Fruit fly (Drosophila melanogaster): ENCODE data around the gene Wdr82.

The Wdr82 gene

DNA sequence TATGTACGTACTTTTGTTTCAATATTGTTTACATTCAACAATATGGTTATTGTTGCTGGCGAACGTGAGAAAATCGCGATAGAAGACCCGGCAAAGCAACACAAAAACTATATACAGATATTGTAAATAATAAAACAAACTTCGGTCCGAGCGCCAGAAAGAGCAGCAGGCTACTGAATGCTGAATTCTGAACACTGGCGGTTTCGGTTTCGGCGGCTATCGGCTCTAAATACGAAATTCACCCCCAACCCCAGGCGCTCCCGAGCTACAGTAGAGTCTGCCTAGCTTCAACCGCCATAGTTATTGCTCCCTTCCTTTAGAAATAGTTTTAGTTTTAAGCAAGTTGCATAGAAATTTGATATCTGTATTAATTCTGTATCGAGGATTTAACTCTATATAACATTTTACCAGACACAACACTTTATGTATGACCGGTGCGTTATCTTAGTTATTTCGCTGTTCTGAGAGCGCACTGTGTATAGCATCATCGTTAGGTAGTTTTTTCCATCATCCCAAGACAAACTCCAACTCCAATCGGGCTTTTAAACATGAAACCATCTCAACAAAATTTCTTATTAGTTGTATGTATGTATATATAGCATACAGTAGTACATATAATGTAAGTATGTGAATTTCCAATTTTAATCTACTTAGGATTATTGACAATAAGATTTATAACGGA, 11.8 kb upstream of the Wdr82 start, which contains the start of gene CG7627 (continued):
- peak; percentile 84 for TF ChIP-seq esn (GFP tag; optimal IDR thresholded peaks at IDR 0.05)
- TF ChIP-seq Sox102F (GFP tag; optimal IDR thresholded peaks at IDR 0.05), result peak; percentile 78
- TF ChIP-seq Sox15 (GFP tag; optimal IDR thresholded peaks at IDR 0.05), result peak; percentile 52
- peak; percentile 58 for TF ChIP-seq CG10669 (GFP tag; optimal IDR thresholded peaks at IDR 0.05)
- peak; percentile 66 for TF ChIP-seq CG31627 (GFP tag; optimal IDR thresholded peaks at IDR 0.05)
- TF ChIP-seq CG1621 (tag; optimal IDR thresholded peaks at IDR 0.05), result peak; percentile 8
- peak; percentile 51 for TF ChIP-seq acj6 (GFP tag; optimal IDR thresholded peaks at IDR 0.05)
- TF ChIP-seq spab (GFP tag; optimal IDR thresholded peaks at IDR 0.05), result peak; percentile 53
- peak; percentile 62 for TF ChIP-seq Ets21C (GFP tag; optimal IDR thresholded peaks at IDR 0.05)
- no peak for TF ChIP-seq Eip93F (GFP tag; optimal IDR thresholded peaks at IDR 0.05)
- peak; percentile 7 for TF ChIP-seq CG8632 (GFP tag; optimal IDR thresholded peaks at IDR 0.05)
- peak; percentile 16 to 41 for TF ChIP-seq ss (GFP tag; optimal IDR thresholded peaks at IDR 0.05)
- peak; percentile 46 for TF ChIP-seq Blimp-1 (GFP tag; optimal IDR thresholded peaks at IDR 0.05)
- no peak for TF ChIP-seq CG4318 (GFP tag; optimal IDR thresholded peaks at IDR 0.05)
- peak; percentile 77 for TF ChIP-seq vri (GFP tag; optimal IDR thresholded peaks at IDR 0.05)
- peak; percentile 74 for TF ChIP-seq pdm3 (GFP tag; optimal IDR thresholded peaks at IDR 0.05)
- peak; percentile 12 to 57 for TF ChIP-seq salr (GFP tag; optimal IDR thresholded peaks at IDR 0.05)
- peak; percentile 66 for TF ChIP-seq CG15336 (GFP tag; IDR thresholded peaks at IDR 0.05)

DNA sequence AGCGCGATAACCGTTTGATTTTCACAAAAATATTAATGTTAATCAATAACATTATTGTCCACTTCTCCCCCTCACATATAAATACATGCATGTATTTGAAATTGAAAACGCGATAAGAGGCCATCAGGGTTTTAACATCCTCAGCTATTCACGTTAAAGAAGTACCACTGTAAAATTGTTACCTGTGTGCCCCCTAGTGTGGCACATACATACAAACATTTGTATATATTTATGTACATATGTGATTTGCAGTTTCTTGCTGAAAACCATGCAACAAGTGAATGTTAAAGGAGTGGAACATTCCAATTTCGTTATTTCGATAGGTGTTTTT, 11.3 kb upstream of the Wdr82 start:
- peak; percentile 6; the same call in 2 of the 3 replicates for TF ChIP-seq eg (GFP tag; IDR thresholded peaks at IDR 0.05)
- no peak for TF ChIP-seq dsx (GFP tag; optimal IDR thresholded peaks at IDR 0.05; ENCODE audit: poor library complexity, severe bottlenecking)
- TF ChIP-seq salr (GFP tag; optimal IDR thresholded peaks at IDR 0.05), result peak in 1 of 2 experiments; percentile 24
- TF ChIP-seq Eip93F (GFP tag; optimal IDR thresholded peaks at IDR 0.05), result no peak

DNA sequence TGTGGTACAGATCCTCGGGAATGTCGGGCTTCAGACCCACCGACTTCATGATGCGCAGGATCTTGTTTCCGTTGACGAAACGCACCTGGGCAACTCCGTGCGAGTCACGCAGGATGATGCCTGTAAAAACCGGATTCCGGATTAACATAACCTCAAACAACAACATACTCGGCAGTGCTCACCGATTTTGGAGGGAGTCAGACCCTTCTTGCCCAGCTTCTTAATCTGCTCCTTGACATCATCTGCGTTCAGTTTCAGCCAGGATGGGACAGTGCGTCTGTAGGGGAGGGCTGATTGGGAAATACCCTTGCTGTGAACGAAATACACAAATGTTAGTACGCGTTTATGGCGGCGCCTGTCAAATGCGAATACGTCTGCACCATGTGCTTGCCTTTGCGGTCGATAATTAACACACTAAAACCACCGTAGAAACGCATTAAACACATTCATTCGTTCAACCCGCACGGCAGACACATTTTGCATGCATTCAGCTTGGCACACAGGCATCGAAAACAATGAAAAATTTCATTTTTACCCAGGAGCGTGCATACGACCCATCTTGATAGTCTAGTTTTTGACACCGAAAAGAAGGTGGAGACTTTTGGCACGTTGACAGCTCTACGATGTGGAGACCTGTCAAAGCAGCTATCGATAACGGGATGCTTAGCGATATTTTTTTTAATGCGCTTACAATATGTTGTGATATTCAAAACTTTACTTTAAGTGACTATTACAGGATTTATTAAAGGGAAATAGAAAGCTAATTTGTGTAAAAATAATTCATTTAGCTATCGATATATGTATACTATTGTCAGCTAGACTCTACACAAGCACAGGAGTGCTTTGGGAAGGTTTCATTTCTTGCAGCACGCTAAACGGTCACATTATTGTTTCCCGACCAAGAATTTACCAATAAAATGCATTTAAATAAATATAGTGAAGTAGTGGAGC, 10.0 kb upstream of the Wdr82 start, which contains the start of the genes RpS13 and CSN8:
Gene RpS13 (minus strand): TSS at position 657 of the 951 bp plus-strand sequence.
Gene CSN8 (plus strand): TSS at position 850 of the 951 bp plus-strand sequence.
- TF ChIP-seq CG34406 (GFP tag; optimal IDR thresholded peaks at IDR 0.05), result no peak
- no peak for TF ChIP-seq Hr4 (GFP tag; optimal IDR thresholded peaks at IDR 0.05)
- TF ChIP-seq CG15336 (GFP tag; IDR thresholded peaks at IDR 0.05), result no peak
- no peak for TF ChIP-seq svp (GFP tag)
- no peak for TF ChIP-seq CG10669 (GFP tag; optimal IDR thresholded peaks at IDR 0.05)
- TF ChIP-seq CG1621 (tag; optimal IDR thresholded peaks at IDR 0.05), result peak; percentile 49
- TF ChIP-seq Sox14 (GFP tag; optimal IDR thresholded peaks at IDR 0.05), result peak; percentile 34
- TF ChIP-seq CG32006 (GFP tag; optimal IDR thresholded peaks at IDR 0.05), result no peak
- TF ChIP-seq salr (GFP tag; optimal IDR thresholded peaks at IDR 0.05), result no peak
- TF ChIP-seq CG6854 (GFP tag; optimal IDR thresholded peaks at IDR 0.05), result no peak
- no peak for TF ChIP-seq CG7368 (GFP tag; optimal IDR thresholded peaks at IDR 0.05)
- TF ChIP-seq ss (GFP tag; optimal IDR thresholded peaks at IDR 0.05), result peak in 1 of 2 experiments; percentile 9
- TF ChIP-seq dac (GFP tag; optimal IDR thresholded peaks at IDR 0.05), result no peak
- TF ChIP-seq CG11762 (GFP tag; optimal IDR thresholded peaks at IDR 0.05; ENCODE audit: insufficient read depth), result no peak
- TF ChIP-seq CG8319 (GFP tag; optimal IDR thresholded peaks at IDR 0.05), result no peak
- no peak for TF ChIP-seq acj6 (GFP tag; optimal IDR thresholded peaks at IDR 0.05)
- TF ChIP-seq CG31627 (GFP tag; optimal IDR thresholded peaks at IDR 0.05), result no peak
- peak; percentile 53 for TF ChIP-seq fkh (GFP tag; optimal IDR thresholded peaks at IDR 0.05)
- no peak for TF ChIP-seq Ets21C (GFP tag; optimal IDR thresholded peaks at IDR 0.05)
- TF ChIP-seq pdm3 (GFP tag; optimal IDR thresholded peaks at IDR 0.05), result no peak
- no peak for TF ChIP-seq fd59A (GFP tag; optimal IDR thresholded peaks at IDR 0.05)
- TF ChIP-seq CG6808 (GFP tag; optimal IDR thresholded peaks at IDR 0.05), result no peak
- TF ChIP-seq vri (GFP tag; optimal IDR thresholded peaks at IDR 0.05), result no peak
- TF ChIP-seq CG9139 (GFP tag; optimal IDR thresholded peaks at IDR 0.05), result no peak
- TF ChIP-seq eg (GFP tag; IDR thresholded peaks at IDR 0.05), result no peak
- TF ChIP-seq Hr39 (GFP tag; optimal IDR thresholded peaks at IDR 0.05), result peak; percentile 7
- TF ChIP-seq esn (GFP tag; optimal IDR thresholded peaks at IDR 0.05), result peak; percentile 36
- TF ChIP-seq Gug (GFP tag; IDR thresholded peaks at IDR 0.05), result no peak
- TF ChIP-seq Eip78C (GFP tag), result peak; percentile 59
- TF ChIP-seq CG6163 (GFP tag; IDR thresholded peaks at IDR 0.05), result no peak
- no peak for TF ChIP-seq Lpt (GFP tag; optimal IDR thresholded peaks at IDR 0.05)
- no peak for TF ChIP-seq net (GFP tag; optimal IDR thresholded peaks at IDR 0.05)
- TF ChIP-seq CG6276 (GFP tag; optimal IDR thresholded peaks at IDR 0.05), result no peak
- no peak for TF ChIP-seq Hr38 (GFP tag; optimal IDR thresholded peaks at IDR 0.05)

Data from whole organism, prepupa.